Fruit fly (Drosophila melanogaster): ENCODE results near the gene CG4375.
A peak's percentile ranks its signal among the peaks of the same experiment; 100 is the strongest.

Gene CG4375

dm6 chr2L:1070941-1071340 is 44.2 kb upstream of the CG4375 start (continued):
- TF ChIP-seq Rx (GFP tag; IDR thresholded peaks at IDR 0.05) (no peak), Nf-YC (tag; optimal IDR thresholded peaks at IDR 0.05) (no peak), gro (GFP tag; optimal IDR thresholded peaks at IDR 0.05) (no peak), nom (GFP tag; optimal IDR thresholded peaks at IDR 0.05) (no peak), CG14667 (GFP tag; IDR thresholded peaks at IDR 0.05) (no peak), az2 (GFP tag; optimal IDR thresholded peaks at IDR 0.05) (peak; percentile 3), CG7963 (GFP tag; IDR thresholded peaks at IDR 0.05; ENCODE audit: partially characterized antibody) (no peak), maf-S (GFP tag; optimal IDR thresholded peaks at IDR 0.05) (no peak), pan (optimal IDR thresholded peaks at IDR 0.05) (no peak), pan (GFP tag; optimal IDR thresholded peaks at IDR 0.05 in 1 of 2, IDR thresholded peaks at IDR 0.05 in 1 of 2) (peak in 1 of 2 experiments; percentile 49), CG3847 (GFP tag; IDR thresholded peaks at IDR 0.05) (0 out of 2 replicates have a peak, but pooled peaks have one; percentile 45), HmgD (GFP tag; optimal IDR thresholded peaks at IDR 0.05) (no peak), CG11247 (GFP tag; IDR thresholded peaks at IDR 0.05) (0 out of 2 replicates have a peak, but pooled peaks have one; percentile 41), CG8478 (optimal IDR thresholded peaks at IDR 0.05) (no peak), CG7745 (tag; optimal IDR thresholded peaks at IDR 0.05) (no peak), tll (GFP tag; optimal IDR thresholded peaks at IDR 0.05) (no peak), CG14441 (GFP tag; IDR thresholded peaks at IDR 0.05) (no peak), CG15696 (tag; optimal IDR thresholded peaks at IDR 0.05) (no peak), Oaz (GFP tag; IDR thresholded peaks at IDR 0.05) (no peak), CG31224 (GFP tag; IDR thresholded peaks at IDR 0.05) (0 out of 2 replicates have a peak, but pooled peaks have one; percentile 7), tx (GFP tag; optimal IDR thresholded peaks at IDR 0.05) (no peak), CG7372 (GFP tag; IDR thresholded peaks at IDR 0.05) (peak; percentile 32; the same call in 1 of the 2 replicates), CG13296 (GFP tag; optimal IDR thresholded peaks at IDR 0.05) (no peak), en (GFP tag; optimal IDR thresholded peaks at IDR 0.05) (no peak), tna (GFP tag; IDR thresholded peaks at IDR 0.05; ENCODE audit: partially characterized antibody) (no peak), unc-4 (GFP tag; IDR thresholded peaks at IDR 0.05; ENCODE audit: partially characterized antibody) (no peak), abd-A (tag; optimal IDR thresholded peaks at IDR 0.05) (no peak), sens-2 (GFP tag; IDR thresholded peaks at IDR 0.05) (no peak), HLH4C (GFP tag; IDR thresholded peaks at IDR 0.05; ENCODE audit: partially characterized antibody) (no peak), ap (GFP tag; IDR thresholded peaks at IDR 0.05) (no peak), repo (GFP tag; optimal IDR thresholded peaks at IDR 0.05) (no peak), Gug (GFP tag; IDR thresholded peaks at IDR 0.05) (peak; percentile 49; the same call in 2 of the 4 replicates), lbe (GFP tag; optimal IDR thresholded peaks at IDR 0.05) (no peak), yki (optimal IDR thresholded peaks at IDR 0.05) (no peak), CG30020 (tag; optimal IDR thresholded peaks at IDR 0.05) (no peak), CG32532 (GFP tag; IDR thresholded peaks at IDR 0.05) (peak; percentile 67), caup (GFP tag; optimal IDR thresholded peaks at IDR 0.05; ENCODE audit: severe bottlenecking) (peak; percentile 7), CG33213 (GFP tag; optimal IDR thresholded peaks at IDR 0.05) (no peak), dan (GFP tag; IDR thresholded peaks at IDR 0.05) (no peak), pzg (GFP tag; optimal IDR thresholded peaks at IDR 0.05) (no peak), odd (GFP tag; optimal IDR thresholded peaks at IDR 0.05) (no peak), pb (GFP tag; optimal IDR thresholded peaks at IDR 0.05) (no peak), Ets65A (GFP tag) (peak; percentile 45), Sry-β (GFP tag; optimal IDR thresholded peaks at IDR 0.05) (no peak), CG2120 (GFP tag; optimal IDR thresholded peaks at IDR 0.05) (peak; percentile 59), HLH54F (GFP tag; optimal IDR thresholded peaks at IDR 0.05) (no peak), CG4854 (GFP tag; optimal IDR thresholded peaks at IDR 0.05) (no peak), YL-1 (GFP tag; optimal IDR thresholded peaks at IDR 0.05) (no peak), D (optimal IDR thresholded peaks at IDR 0.05) (no peak), D (GFP tag; optimal IDR thresholded peaks at IDR 0.05) (peak; percentile 6), ken (GFP tag; IDR thresholded peaks at IDR 0.05) (peak; percentile 12; the same call in 1 of the 3 replicates), CG3407 (GFP tag; optimal IDR thresholded peaks at IDR 0.05) (no peak), stwl (tag; optimal IDR thresholded peaks at IDR 0.05) (no peak)

All from whole organism, embryonic.